Fruit fly (Drosophila melanogaster): Measurements from ENCODE around the gene Ugt316A1.

Gene Ugt316A1

DNA sequence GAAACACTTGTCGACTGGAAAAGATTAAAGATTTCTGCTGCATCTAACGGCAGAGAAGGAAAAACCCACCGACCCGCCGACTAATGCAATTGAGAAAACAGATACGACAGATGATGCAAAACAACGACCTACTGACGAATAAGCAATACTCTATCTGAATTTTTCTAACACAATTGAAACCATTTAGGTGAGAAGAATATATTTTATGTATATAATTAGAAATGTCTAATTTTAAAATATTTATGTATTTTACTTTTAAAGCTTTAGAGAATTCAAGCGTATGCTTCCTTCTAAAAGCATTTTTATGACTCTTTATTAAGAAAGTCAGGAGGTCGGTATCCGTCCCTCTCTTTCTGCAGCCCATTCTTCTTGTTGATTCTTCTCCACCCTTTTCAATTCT lies 15.8 kb upstream of the Ugt316A1 start:
- TF ChIP-seq sage (GFP tag; optimal IDR thresholded peaks at IDR 0.05) (peak; percentile 0), pan (optimal IDR thresholded peaks at IDR 0.05) (no peak), foxo (GFP tag; optimal IDR thresholded peaks at IDR 0.05) (peak in 1 of 2 experiments; percentile 66), sv (GFP tag; optimal IDR thresholded peaks at IDR 0.05) (no peak), fru (GFP tag; optimal IDR thresholded peaks at IDR 0.05) (peak; percentile 42), rgr (GFP tag; optimal IDR thresholded peaks at IDR 0.05) (peak; percentile 17), lola (GFP tag; optimal IDR thresholded peaks at IDR 0.05) (no peak), dmrt93B (GFP tag; optimal IDR thresholded peaks at IDR 0.05) (no peak), Mio (GFP tag; optimal IDR thresholded peaks at IDR 0.05) (no peak), Sp1 (GFP tag; optimal IDR thresholded peaks at IDR 0.05) (peak; percentile 4), OdsH (GFP tag; optimal IDR thresholded peaks at IDR 0.05) (peak; percentile 42), psq (GFP tag; optimal IDR thresholded peaks at IDR 0.05) (no peak), h (GFP tag; optimal IDR thresholded peaks at IDR 0.05) (peak; percentile 39), HLH106 (tag; optimal IDR thresholded peaks at IDR 0.05) (peak; percentile 42)

DNA sequence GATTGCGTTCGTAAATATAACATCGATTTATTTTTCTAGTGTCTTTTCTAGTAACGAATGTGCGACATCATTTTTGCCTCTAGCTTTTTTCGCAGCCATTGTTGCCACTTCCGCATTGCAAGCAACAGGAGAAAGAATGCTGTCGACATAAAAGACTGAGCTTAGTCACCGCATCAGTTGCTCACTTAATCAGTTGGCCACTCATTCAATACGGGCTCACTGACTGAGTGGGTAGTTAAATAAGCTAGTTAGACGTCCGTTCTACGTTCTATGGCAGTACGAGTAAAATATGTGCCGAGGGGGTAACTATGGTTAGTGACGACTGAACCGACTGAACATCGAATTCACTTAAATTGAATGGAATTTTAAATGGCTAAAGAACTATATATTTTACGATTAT lies 13.4 kb upstream of the Ugt316A1 start:
- TF ChIP-seq foxo (GFP tag; optimal IDR thresholded peaks at IDR 0.05) (no peak), OdsH (GFP tag; optimal IDR thresholded peaks at IDR 0.05) (no peak), Dif (GFP tag; optimal IDR thresholded peaks at IDR 0.05; ENCODE audit: partially characterized antibody) (no peak), sage (GFP tag; optimal IDR thresholded peaks at IDR 0.05) (no peak), pan (optimal IDR thresholded peaks at IDR 0.05) (no peak), Rel (GFP tag; optimal IDR thresholded peaks at IDR 0.05) (no peak), Rel (tag; optimal IDR thresholded peaks at IDR 0.05) (no peak), ey (GFP tag; optimal IDR thresholded peaks at IDR 0.05) (no peak), dl (GFP tag; optimal IDR thresholded peaks at IDR 0.05; ENCODE audit: insufficient read depth in 1 of 2, partially characterized antibody in 2 of 2) (no peak), Vsx2 (GFP tag; optimal IDR thresholded peaks at IDR 0.05; ENCODE audit: partially characterized antibody) (no peak)

DNA sequence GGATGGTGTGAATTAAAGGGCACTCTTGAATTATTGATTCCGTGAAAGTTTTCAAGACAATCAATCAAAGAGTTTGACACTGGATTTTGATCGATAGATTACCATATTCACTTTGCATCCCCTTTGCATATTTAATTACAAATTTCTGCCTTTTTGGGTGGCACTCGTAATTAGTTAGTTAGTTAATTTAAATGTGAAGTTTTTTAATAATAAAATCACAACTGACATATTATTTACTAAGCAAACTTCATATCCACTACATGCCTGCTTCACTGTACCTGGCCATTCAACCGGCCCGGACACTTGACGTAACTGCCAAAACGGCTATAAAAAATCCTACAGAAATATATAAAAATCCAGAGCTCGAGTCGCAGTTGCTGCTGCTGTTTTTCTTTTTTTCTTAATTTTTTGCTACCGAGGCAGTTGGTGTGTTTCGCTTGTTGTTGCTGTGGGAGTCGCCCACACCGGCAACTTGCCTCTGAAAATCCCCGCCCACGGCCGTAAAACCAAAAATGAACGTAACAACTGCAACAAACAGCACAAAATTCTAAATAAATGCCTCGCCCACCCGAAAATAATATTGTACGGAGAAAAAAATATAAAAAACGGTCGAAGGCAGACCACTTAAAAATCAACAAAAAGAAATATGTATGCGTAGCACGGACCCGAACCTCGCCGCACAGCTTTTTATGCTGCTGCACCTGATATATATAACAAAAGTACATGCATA lies 12.2 kb upstream of the Ugt316A1 start:
- TF ChIP-seq brk (GFP tag; optimal IDR thresholded peaks at IDR 0.05) (no peak), pan (optimal IDR thresholded peaks at IDR 0.05) (no peak), Mio (GFP tag; optimal IDR thresholded peaks at IDR 0.05) (no peak), GATAd (GFP tag; optimal IDR thresholded peaks at IDR 0.05) (no peak), HLH106 (tag; optimal IDR thresholded peaks at IDR 0.05) (no peak), Dfd (GFP tag; optimal IDR thresholded peaks at IDR 0.05) (no peak), CG32264 (GFP tag; optimal IDR thresholded peaks at IDR 0.05) (no peak), tai (GFP tag; optimal IDR thresholded peaks at IDR 0.05) (no peak), Rel (GFP tag; optimal IDR thresholded peaks at IDR 0.05) (no peak), Rel (tag; optimal IDR thresholded peaks at IDR 0.05) (no peak), Hr83 (GFP tag; optimal IDR thresholded peaks at IDR 0.05; ENCODE audit: poor library complexity, severe bottlenecking) (no peak), CrebA (GFP tag; optimal IDR thresholded peaks at IDR 0.05; ENCODE audit: borderline replicate concordance) (no peak), h (GFP tag; optimal IDR thresholded peaks at IDR 0.05) (no peak), woc (GFP tag; optimal IDR thresholded peaks at IDR 0.05) (no peak), Myc (optimal IDR thresholded peaks at IDR 0.05) (no peak), dmrt93B (GFP tag; optimal IDR thresholded peaks at IDR 0.05) (no peak), dl (GFP tag; optimal IDR thresholded peaks at IDR 0.05; ENCODE audit: insufficient read depth in 1 of 2, partially characterized antibody in 2 of 2) (no peak), psq (GFP tag; optimal IDR thresholded peaks at IDR 0.05) (no peak), ey (GFP tag; optimal IDR thresholded peaks at IDR 0.05) (no peak), br (GFP tag; optimal IDR thresholded peaks at IDR 0.05) (no peak), OdsH (GFP tag; optimal IDR thresholded peaks at IDR 0.05) (no peak)

DNA sequence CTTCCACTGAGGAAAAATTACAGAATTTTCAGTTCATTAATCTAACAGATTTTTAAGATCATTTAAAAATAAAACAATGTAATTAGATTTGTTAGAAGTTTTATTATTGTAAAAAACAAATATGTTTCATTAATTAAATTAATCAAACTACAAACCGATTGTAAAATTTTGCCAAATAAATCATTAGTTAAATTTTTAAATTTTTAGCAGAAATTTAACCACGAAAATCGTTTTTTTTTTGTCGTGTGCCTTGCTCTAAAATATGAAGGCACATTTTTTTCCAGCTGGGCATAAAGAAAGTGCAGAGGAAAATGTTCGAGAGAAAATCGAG lies 11.3 kb upstream of the Ugt316A1 start:
- TF ChIP-seq Rel (GFP tag; optimal IDR thresholded peaks at IDR 0.05) (no peak), Rel (tag; optimal IDR thresholded peaks at IDR 0.05) (no peak), Sp1 (GFP tag; optimal IDR thresholded peaks at IDR 0.05) (no peak), tai (GFP tag; optimal IDR thresholded peaks at IDR 0.05) (no peak), br (GFP tag; optimal IDR thresholded peaks at IDR 0.05) (no peak), woc (GFP tag; optimal IDR thresholded peaks at IDR 0.05) (no peak), rgr (GFP tag; optimal IDR thresholded peaks at IDR 0.05) (no peak)
